Fruit fly (Drosophila melanogaster) S2 (cell line): ENCODE measurements around the gene fid.

Experiments used
- CG8478 ChIP-seq: fragments of >200 bp; optimal IDR thresholded peaks from 2 replicates; lab custom pipeline; 2018
- CTCF ChIP-seq, 2 experiments: fragments of >200 bp; optimal IDR thresholded peaks; 2 replicates each; lab custom pipeline; 2018

DNA sequence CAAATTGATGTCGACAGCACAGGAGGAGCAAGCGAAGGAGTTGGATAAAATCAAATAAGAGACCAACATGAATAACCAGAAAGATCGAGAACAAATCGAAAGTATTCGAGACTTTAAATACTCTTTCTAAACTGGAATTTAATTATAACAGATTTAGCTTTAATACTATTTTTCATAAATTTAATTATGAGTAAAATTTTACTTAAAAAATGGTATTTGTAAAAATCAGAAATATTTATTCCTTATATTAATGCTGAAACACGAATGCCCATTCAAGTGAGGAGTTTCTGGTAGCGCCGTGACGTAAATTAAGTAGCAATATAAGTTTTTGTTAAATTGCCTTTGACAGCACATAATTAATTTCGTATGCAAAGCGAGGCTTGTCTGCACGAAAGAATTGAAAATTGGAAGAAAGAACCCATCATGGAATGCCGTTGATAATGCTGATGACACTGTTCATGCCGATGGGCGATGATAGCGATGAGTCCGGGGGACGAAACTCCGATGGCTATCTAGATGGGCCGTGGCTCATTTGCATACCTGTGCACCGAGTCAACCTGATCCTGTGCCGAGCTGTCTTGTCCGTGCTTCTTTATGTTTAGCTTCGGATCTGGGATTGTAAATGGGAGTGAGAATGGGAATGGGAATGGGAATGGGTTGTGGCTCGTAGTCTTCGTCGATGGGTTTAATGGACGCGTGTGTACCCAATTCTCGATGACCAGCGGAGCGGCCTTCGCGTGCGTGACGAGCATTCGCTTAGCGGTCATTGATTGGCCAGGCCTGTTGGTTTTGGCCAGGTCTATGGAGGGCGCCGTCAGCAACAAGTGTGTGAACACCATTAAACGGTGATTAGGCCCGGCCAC, 43.2 kb downstream of the fid start:
- TF ChIP-seq CG8478 (lab: Kevin White, UChicago) (no peak), CTCF (optimal IDR thresholded peaks at IDR 0.05; lab: Kevin White, UChicago) (no peak)
